Fruit fly (Drosophila melanogaster) whole organism, embryonic: Measurements from ENCODE around the gene CG7715.
A peak's percentile ranks its signal among the peaks of the same experiment; 100 is the strongest.

Experiments used
- Atf-2 ChIP-seq: fragments of 200-800 bp; sonication (Bioruptor generic); optimal IDR thresholded peaks from 2 replicates; lab custom pipeline; 2016; ENCODE audit warnings: missing biosample characterization, missing genetic modification characterization
- Awh ChIP-seq: fragments of 200-800 bp; sonication (Bioruptor generic); IDR thresholded peaks from 2 replicates; pipeline ENCODE4, ENCODE4 v1.3.6; 2022; ENCODE audit warnings: missing biosample characterization, missing genetic modification characterization
- B-H2 ChIP-seq: fragments of 200-800 bp; sonication (Bioruptor generic); optimal IDR thresholded peaks from 2 replicates; lab custom pipeline; 2018; ENCODE audit warnings: missing biosample characterization, mild to moderate bottlenecking, missing genetic modification characterization
- C15 ChIP-seq: fragments of 200-800 bp; sonication (Bioruptor generic); IDR thresholded peaks from 3 replicates; pipeline ENCODE4 v1.3.6; 2022; ENCODE audit warnings: missing biosample characterization, missing genetic modification characterization
- CG1024 ChIP-seq: fragments of 200-800 bp; sonication (Bioruptor generic); IDR thresholded peaks from 2 replicates; pipeline ENCODE4 v1.3.6; 2022; ENCODE audit warnings: missing biosample characterization, missing genetic modification characterization
- CG10959 ChIP-seq: fragments of 200-800 bp; sonication (Bioruptor generic); IDR thresholded peaks from 2 replicates; pipeline ENCODE4 v1.3.6; 2022; ENCODE audit warnings: missing biosample characterization, missing genetic modification characterization
- CG11247 ChIP-seq: fragments of 200-800 bp; sonication (Bioruptor generic); IDR thresholded peaks from 2 replicates; pipeline ENCODE4 v1.3.6; 2022; ENCODE audit warnings: missing biosample characterization, missing genetic modification characterization
- CG12155 ChIP-seq: fragments of 200-800 bp; sonication (Bioruptor generic); optimal IDR thresholded peaks from 3 replicates; lab custom pipeline; 2016; ENCODE audit warnings: missing biosample characterization, missing genetic modification characterization
- CG12769 ChIP-seq: fragments of 200-800 bp; sonication (Bioruptor generic); optimal IDR thresholded peaks from 2 replicates; lab custom pipeline; 2019; ENCODE audit warnings: missing biosample characterization, mild to moderate bottlenecking, missing genetic modification characterization, moderate library complexity
- CG13624 ChIP-seq: fragments of 200-800 bp; sonication (Bioruptor generic); optimal IDR thresholded peaks from 2 replicates; lab custom pipeline; 2016; ENCODE audit warnings: missing biosample characterization, missing genetic modification characterization
- CG30431 ChIP-seq: fragments of 200-800 bp; sonication (Bioruptor generic); optimal IDR thresholded peaks from 2 replicates; lab custom pipeline; 2017; ENCODE audit warnings: missing biosample characterization, missing genetic modification characterization
- CG32532 ChIP-seq: fragments of 200-800 bp; sonication (Bioruptor generic); IDR thresholded peaks from 2 replicates; pipeline ENCODE4 v1.3.6; 2022; ENCODE audit warnings: missing biosample characterization, missing genetic modification characterization
- CG6689 ChIP-seq: fragments of 200-800 bp; sonication (Bioruptor generic); IDR thresholded peaks from 2 replicates; pipeline ENCODE4 v1.3.6; 2022; ENCODE audit warnings: missing biosample characterization, missing genetic modification characterization
- CG7745 ChIP-seq: fragments of 200-800 bp; sonication (Bioruptor generic); optimal IDR thresholded peaks from 2 replicates; lab custom pipeline; 2018; ENCODE audit warnings: missing biosample characterization, mild to moderate bottlenecking, missing genetic modification characterization, moderate library complexity
- CG7786 ChIP-seq: fragments of 200-800 bp; sonication (Bioruptor generic); optimal IDR thresholded peaks from 2 replicates; lab custom pipeline; 2016; ENCODE audit warnings: missing biosample characterization, missing genetic modification characterization
- CG7839 ChIP-seq: fragments of 200-800 bp; sonication (Bioruptor generic); optimal IDR thresholded peaks from 3 replicates; lab custom pipeline; 2018; ENCODE audit warnings: missing biosample characterization, mild to moderate bottlenecking, missing genetic modification characterization, moderate library complexity
- CTCF ChIP-seq: fragments of 200-800 bp; sonication (Bioruptor generic); optimal IDR thresholded peaks from 2 replicates; lab custom pipeline; 2017; ENCODE audit warnings: missing biosample characterization, mild to moderate bottlenecking, missing genetic modification characterization, moderate library complexity
- D19B ChIP-seq: fragments of 200-800 bp; sonication (Bioruptor generic); optimal IDR thresholded peaks from 2 replicates; lab custom pipeline; 2017; ENCODE audit warnings: missing biosample characterization, mild to moderate bottlenecking, missing genetic modification characterization
- Dbx ChIP-seq: fragments of 200-800 bp; sonication (Bioruptor generic); IDR thresholded peaks from 3 replicates; pipeline ENCODE4 v1.3.6; 2022; ENCODE audit warnings: missing biosample characterization, missing genetic modification characterization
- Dfd ChIP-seq, 2 experiments: fragments of >200 bp; optimal IDR thresholded peaks; 2 replicates each; lab custom pipeline; 2017; ENCODE audit warnings: missing biosample characterization in 2 of 2, missing genetic modification characterization in 2 of 2
- E2f2 ChIP-seq: fragments of 200-800 bp; sonication (Bioruptor generic); IDR thresholded peaks from 2 replicates; pipeline ENCODE4 v1.3.6; 2022; ENCODE audit warnings: missing biosample characterization, missing genetic modification characterization
- HHEX ChIP-seq: fragments of 200-800 bp; sonication (Bioruptor generic); optimal IDR thresholded peaks from 3 replicates; lab custom pipeline; 2017; ENCODE audit warnings: missing biosample characterization, mild to moderate bottlenecking, missing genetic modification characterization, missing genetic modification reagents
- Hr3 ChIP-seq: fragments of 200-800 bp; sonication (Bioruptor generic); optimal IDR thresholded peaks from 3 replicates; lab custom pipeline; 2016; ENCODE audit warnings: missing biosample characterization, missing genetic modification characterization
- Hr51 ChIP-seq, 2 experiments: fragments of 200-800 bp; sonication (Bioruptor generic); optimal IDR thresholded peaks; 2 replicates in 1 of 2; 3 replicates in 1 of 2; lab custom pipeline; 2016 to 2018; ENCODE audit warnings: missing biosample characterization in 2 of 2, missing genetic modification characterization in 2 of 2, mild to moderate bottlenecking in 1 of 2, moderate library complexity in 1 of 2
- Hsf ChIP-seq: fragments of 200-800 bp; sonication (Bioruptor generic); optimal IDR thresholded peaks from 3 replicates; lab custom pipeline; 2016; ENCODE audit warnings: missing biosample characterization, missing genetic modification characterization
- Lpt ChIP-seq: fragments of >200 bp; optimal IDR thresholded peaks from 2 replicates; lab custom pipeline; 2018; ENCODE audit warnings: missing biosample characterization, missing genetic modification characterization
- Mes4 ChIP-seq: fragments of 200-800 bp; sonication (Bioruptor generic); optimal IDR thresholded peaks from 2 replicates; lab custom pipeline; 2016; ENCODE audit warnings: missing biosample characterization, missing genetic modification characterization
- PHDP ChIP-seq: fragments of 200-800 bp; sonication (Bioruptor generic); optimal IDR thresholded peaks from 3 replicates; lab custom pipeline; 2018; ENCODE audit warnings: missing biosample characterization, mild to moderate bottlenecking, missing genetic modification characterization, moderate library complexity
- Spps ChIP-seq: fragments of 200-800 bp; sonication (Bioruptor generic); optimal IDR thresholded peaks from 2 replicates; lab custom pipeline; 2018; ENCODE audit warnings: missing biosample characterization, mild to moderate bottlenecking, missing genetic modification characterization
- ase ChIP-seq: fragments of 200-800 bp; sonication (Bioruptor generic); IDR thresholded peaks from 3 replicates; pipeline ENCODE4 v1.3.6; 2022; ENCODE audit warnings: missing biosample characterization, missing genetic modification characterization
- ato ChIP-seq: fragments of 200-800 bp; sonication (Bioruptor generic); IDR thresholded peaks from 2 replicates; pipeline ENCODE4 v1.3.6; 2022; ENCODE audit warnings: missing biosample characterization, missing genetic modification characterization; ENCODE audit not compliant: partially characterized antibody
- bcd ChIP-seq: fragments of 200-800 bp; sonication (Bioruptor generic); optimal IDR thresholded peaks from 2 replicates; lab custom pipeline; 2017; ENCODE audit warnings: missing biosample characterization, mild to moderate bottlenecking, missing genetic modification characterization
- br ChIP-seq: fragments of >200 bp; optimal IDR thresholded peaks from 2 replicates; lab custom pipeline; 2017
- da ChIP-seq: fragments of 200-800 bp; sonication (Bioruptor generic); optimal IDR thresholded peaks from 2 replicates; lab custom pipeline; 2016; ENCODE audit warnings: missing biosample characterization, missing genetic modification characterization
- eve ChIP-seq, 2 experiments: fragments of >200 bp; optimal IDR thresholded peaks; 2 replicates each; lab custom pipeline; 2017; ENCODE audit warnings: missing biosample characterization in 2 of 2, missing genetic modification characterization in 2 of 2
- gem ChIP-seq: fragments of 200-800 bp; sonication (Bioruptor generic); optimal IDR thresholded peaks from 2 replicates; lab custom pipeline; 2019; ENCODE audit warnings: missing biosample characterization, mild to moderate bottlenecking, missing genetic modification characterization, moderate library complexity
- grau ChIP-seq: fragments of 200-800 bp; optimal IDR thresholded peaks from 3 replicates; lab custom pipeline; 2019; ENCODE audit warnings: missing biosample characterization, mild to moderate bottlenecking, missing genetic modification characterization, moderate library complexity
- grn ChIP-seq: fragments of 200-800 bp; sonication (Bioruptor generic); optimal IDR thresholded peaks from 3 replicates; lab custom pipeline; 2017; ENCODE audit warnings: missing biosample characterization, missing genetic modification characterization
- h ChIP-seq: fragments of >200 bp; optimal IDR thresholded peaks from 2 replicates; lab custom pipeline; 2017
- kay ChIP-seq: fragments of 200-800 bp; sonication (Bioruptor generic); optimal IDR thresholded peaks from 2 replicates; lab custom pipeline; 2016; ENCODE audit warnings: missing biosample characterization, missing genetic modification characterization
- maf-S ChIP-seq: fragments of 200-800 bp; sonication (Bioruptor generic); optimal IDR thresholded peaks from 2 replicates; lab custom pipeline; 2016; ENCODE audit warnings: missing biosample characterization, missing genetic modification characterization
- odd ChIP-seq: fragments of 200-800 bp; sonication (Bioruptor generic); optimal IDR thresholded peaks from 2 replicates; lab custom pipeline; 2017; ENCODE audit warnings: missing biosample characterization, mild to moderate bottlenecking, missing genetic modification characterization
- row ChIP-seq: fragments of 200-800 bp; sonication (Bioruptor generic); IDR thresholded peaks from 3 replicates; pipeline ENCODE4 v1.3.6; 2022; ENCODE audit warnings: missing biosample characterization, missing genetic modification characterization
- tx ChIP-seq: fragments of 200-800 bp; sonication (Bioruptor generic); optimal IDR thresholded peaks from 2 replicates; lab custom pipeline; 2016; ENCODE audit warnings: missing biosample characterization, missing genetic modification characterization
- wdn ChIP-seq: fragments of 200-800 bp; sonication (Bioruptor generic); IDR thresholded peaks from 2 replicates; pipeline ENCODE4 v1.3.6; 2022; ENCODE audit warnings: missing biosample characterization, missing genetic modification characterization
- yki ChIP-seq: fragments of >200 bp; optimal IDR thresholded peaks from 3 replicates; lab custom pipeline; 2018
- zf30C ChIP-seq: fragments of 200-800 bp; sonication (Bioruptor generic); optimal IDR thresholded peaks from 3 replicates; lab custom pipeline; 2018; ENCODE audit warnings: missing biosample characterization, mild to moderate bottlenecking, missing genetic modification characterization

CG7715 gene

DNA sequence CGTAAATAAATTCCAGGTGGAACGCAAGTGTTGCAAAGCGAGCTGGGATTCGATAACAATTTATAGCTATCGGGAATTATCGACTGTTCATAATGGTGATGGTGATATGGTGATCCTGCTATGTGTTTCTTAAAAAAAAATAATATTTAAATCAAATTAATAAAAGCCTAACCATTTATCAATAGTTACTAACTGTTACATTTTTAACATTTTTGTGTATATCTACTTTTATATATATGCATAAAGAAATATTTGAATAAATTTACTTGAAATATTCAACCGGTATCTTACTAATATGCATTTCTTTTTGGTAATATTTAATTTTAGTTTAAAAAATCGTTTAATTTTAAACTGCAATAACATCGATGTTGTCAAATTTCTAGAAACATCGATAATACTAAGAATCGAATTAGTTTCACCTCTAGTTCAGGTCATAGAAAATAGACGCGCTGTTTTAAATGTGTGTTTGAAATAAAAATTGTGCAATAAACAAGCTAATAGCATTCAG is 17.7 kb upstream of the CG7715 start, which contains the start of the genes PGS1 and gwl (continued):
- TF ChIP-seq E2f2 (GFP tag; lab: Robert Waterston, UW) = peak; percentile 77
- TF ChIP-seq maf-S (GFP tag; lab: Kevin White, UChicago) = no peak
- peak; percentile 74 for TF ChIP-seq CG11247 (GFP tag; lab: Robert Waterston, UW)
- TF ChIP-seq CG6689 (GFP tag; lab: Robert Waterston, UW) = peak; percentile 88
- no peak for TF ChIP-seq CG7745 (tag; lab: Kevin White, UChicago)
- peak; percentile 81 for TF ChIP-seq CG7839 (tag; lab: Kevin White, UChicago)
- peak; percentile 84 for TF ChIP-seq Hr3 (GFP tag; lab: Kevin White, UChicago)
- no peak for TF ChIP-seq tx
- TF ChIP-seq br (lab: Kevin White, UChicago) = no peak
- peak; percentile 80 for TF ChIP-seq row (GFP tag; lab: Robert Waterston, UW)
- TF ChIP-seq grn = no peak
- peak; percentile 68 for TF ChIP-seq B-H2 (GFP tag; lab: Kevin White, UChicago)
- no peak for TF ChIP-seq da (GFP tag; lab: Kevin White, UChicago)
- peak; percentile 36 for TF ChIP-seq CG13624 (GFP tag; lab: Kevin White, UChicago)
- no peak for TF ChIP-seq D19B
- TF ChIP-seq CG12155 (GFP tag; lab: Kevin White, UChicago) = peak; percentile 69
- TF ChIP-seq Hr51 (GFP tag; optimal IDR thresholded peaks at IDR 0.05; lab: Kevin White, UChicago) = peak in 1 of 2 experiments; percentile 6
- TF ChIP-seq Spps (tag; lab: Kevin White, UChicago) = peak; percentile 48
- TF ChIP-seq Mes4 (GFP tag; lab: Kevin White, UChicago) = no peak
- peak; percentile 87 for TF ChIP-seq CG32532 (GFP tag; lab: Robert Waterston, UW)
- TF ChIP-seq wdn = peak; percentile 52; the same call in 1 of the 2 replicates
- TF ChIP-seq grau (tag; lab: Kevin White, UChicago) = peak; percentile 68
- TF ChIP-seq gem (tag; lab: Kevin White, UChicago) = peak; percentile 89
- TF ChIP-seq Hsf (GFP tag; lab: Kevin White, UChicago) = peak; percentile 72
- TF ChIP-seq Awh (GFP tag; lab: Robert Waterston, UW) = peak; percentile 70
- TF ChIP-seq CG30431 (GFP tag; lab: Kevin White, UChicago) = peak; percentile 2
- peak; percentile 56 for TF ChIP-seq kay (GFP tag; lab: Kevin White, UChicago)
- peak; percentile 3 for TF ChIP-seq Atf-2
- TF ChIP-seq Dfd (GFP tag; optimal IDR thresholded peaks at IDR 0.05; lab: Kevin White, UChicago) = no peak
- no peak for TF ChIP-seq h (lab: Kevin White, UChicago)
- peak; percentile 88 for TF ChIP-seq Dbx
- TF ChIP-seq odd = no peak
- no peak for TF ChIP-seq PHDP (tag; lab: Kevin White, UChicago)
- no peak for TF ChIP-seq Lpt
- no peak for TF ChIP-seq CTCF (GFP tag; lab: Kevin White, UChicago)
- peak; percentile 7 for TF ChIP-seq HHEX (GFP tag; lab: Kevin White, UChicago)
- peak; percentile 58 for TF ChIP-seq CG1024 (GFP tag; lab: Robert Waterston, UW)
- 0 out of 3 replicates have a peak, but pooled peaks have one; percentile 39 for TF ChIP-seq C15
- TF ChIP-seq CG10959 = peak; percentile 48; the same call in 1 of the 2 replicates
- TF ChIP-seq bcd (GFP tag; lab: Kevin White, UChicago) = peak; percentile 68
- TF ChIP-seq zf30C (GFP tag; lab: Kevin White, UChicago) = no peak
- peak; percentile 34 for TF ChIP-seq CG7786 (GFP tag; lab: Kevin White, UChicago)
- TF ChIP-seq ase (GFP tag; lab: Robert Waterston, UW) = peak; percentile 82
- TF ChIP-seq ato (GFP tag; lab: Robert Waterston, UW) = no peak
- TF ChIP-seq eve (GFP tag; optimal IDR thresholded peaks at IDR 0.05; lab: Kevin White, UChicago) = no peak
- no peak for TF ChIP-seq CG12769 (tag; lab: Kevin White, UChicago)
- TF ChIP-seq yki (lab: Kevin White, UChicago) = no peak
